Worm (Caenorhabditis elegans) whole organism, L2 larva: Measurements from ENCODE around the gene srlf-19.

Source experiments
- aly-2 ChIP-seq: fragments of 150-350 bp; optimal IDR thresholded peaks from 2 replicates; lab custom pipeline; 2014; ENCODE audit warnings: missing biosample characterization, missing genetic modification characterization
- ceh-16 ChIP-seq: fragments of 150-350 bp; optimal IDR thresholded peaks from 2 replicates; lab custom pipeline; 2014; ENCODE audit warnings: missing biosample characterization, missing genetic modification characterization
- egl-27 ChIP-seq: sonication (generic microtip); optimal IDR thresholded peaks from 3 replicates; lab custom pipeline; 2017; ENCODE audit warnings: missing biosample characterization, missing genetic modification reagents, missing genetic modification characterization
- elt-3 ChIP-seq: sonication (generic microtip); optimal IDR thresholded peaks from 2 replicates; lab custom pipeline; 2017; ENCODE audit warnings: missing biosample characterization, missing genetic modification characterization
- lin-13 ChIP-seq: fragments of 150-350 bp; optimal IDR thresholded peaks from 2 replicates; lab custom pipeline; 2014; ENCODE audit warnings: missing biosample characterization, missing genetic modification reagents, missing genetic modification characterization
- lsy-2 ChIP-seq, 2 experiments: fragments of 150-350 bp in 1 of 2; sonication (generic microtip) in 1 of 2; optimal IDR thresholded peaks; 2 replicates each; lab custom pipeline; 2014 to 2017; ENCODE audit warnings: missing biosample characterization in 2 of 2, missing genetic modification characterization in 2 of 2
- nhr-237 ChIP-seq: fragments of 150-350 bp; optimal IDR thresholded peaks from 2 replicates; lab custom pipeline; 2014; ENCODE audit warnings: missing biosample characterization, missing genetic modification characterization
- nhr-77 ChIP-seq: fragments of 150-350 bp; optimal IDR thresholded peaks from 2 replicates; lab custom pipeline; 2014; ENCODE audit warnings: missing biosample characterization, missing genetic modification characterization
- snpc-4 ChIP-seq: fragments of 150-350 bp; optimal IDR thresholded peaks from 2 replicates; lab custom pipeline; 2014; ENCODE audit warnings: missing biosample characterization, missing genetic modification characterization
- unc-39 ChIP-seq: fragments of 150-350 bp; optimal IDR thresholded peaks from 2 replicates; lab custom pipeline; 2014; ENCODE audit warnings: missing biosample characterization, missing genetic modification characterization
- unc-55 ChIP-seq: fragments of 150-350 bp; sonication (generic microtip); optimal IDR thresholded peaks from 3 replicates; lab custom pipeline; 2014; ENCODE audit warnings: missing biosample characterization, missing genetic modification reagents, missing genetic modification characterization
- unc-62 ChIP-seq: fragments of 150-350 bp; optimal IDR thresholded peaks from 2 replicates; lab custom pipeline; 2014; ENCODE audit warnings: missing biosample characterization, missing genetic modification reagents, missing genetic modification characterization
- ztf-1 ChIP-seq: fragments of 200-800 bp; sonication (Bioruptor generic); conservative IDR thresholded peaks from 2 replicates; pipeline ENCODE4 v1.3.6; 2022; ENCODE audit warnings: missing genetic modification characterization, missing compliant biosample characterization

DNA sequence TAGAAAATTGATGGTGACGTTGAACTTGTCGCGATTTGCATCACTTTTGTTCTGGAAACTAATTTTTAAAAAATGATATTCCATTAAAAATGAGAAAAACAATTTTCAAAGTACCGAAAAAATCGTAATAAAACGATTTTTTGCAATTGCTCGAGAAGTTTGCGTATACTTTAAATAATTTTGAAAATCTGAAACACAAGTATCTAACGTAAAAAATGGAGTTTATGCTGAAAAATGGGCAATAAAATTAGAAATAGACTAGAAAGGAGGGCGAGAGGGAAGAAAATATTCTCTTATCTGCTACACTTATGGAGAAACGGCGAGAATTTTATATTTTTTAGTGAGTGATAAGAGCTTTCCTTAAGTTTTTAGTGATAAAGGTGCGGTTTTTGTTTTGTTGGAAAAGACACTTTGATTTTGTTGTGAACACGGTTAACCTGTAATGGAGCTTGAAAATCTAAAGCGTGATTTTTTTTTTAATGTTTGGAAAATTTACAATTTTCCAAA is 21.9 kb upstream of the srlf-19 start, which contains the start of gene nhr-130:
- TF ChIP-seq lin-13 (GFP tag; lab: Kevin White, UChicago) (no peak), elt-3 (tag; lab: Kevin White, UChicago) (no peak), nhr-77 (tag; lab: Kevin White, UChicago) (no peak), egl-27 (tag; lab: Kevin White, UChicago) (no peak), snpc-4 (tag; lab: Kevin White, UChicago) (no peak), unc-39 (tag; lab: Kevin White, UChicago) (no peak), unc-55 (GFP tag; lab: Kevin White, UChicago) (no peak), ztf-1 (GFP tag; lab: Robert Waterston, UW) (no peak), lsy-2 (tag; optimal IDR thresholded peaks at IDR 0.05; lab: Kevin White, UChicago) (no peak), aly-2 (no peak), ceh-16 (tag; lab: Kevin White, UChicago) (no peak), nhr-237 (tag; lab: Kevin White, UChicago) (no peak), unc-62 (no peak)
